Fruit fly (Drosophila melanogaster): Measurements from ENCODE around the gene CG16974.

Gene CG16974

dm6 chr2L:13164994-13165801 is 26.6 kb downstream of the CG16974 start, which contains the start of gene Sirt1 (continued):
- TF ChIP-seq luna (GFP tag; optimal IDR thresholded peaks at IDR 0.05) (no peak), Ravus (GFP tag; IDR thresholded peaks at IDR 0.05) (peak; percentile 43), HLH4C (GFP tag; IDR thresholded peaks at IDR 0.05; ENCODE audit: partially characterized antibody) (no peak), ken (GFP tag; IDR thresholded peaks at IDR 0.05) (peak; percentile 64; the same call in 1 of the 3 replicates), CG6272 (GFP tag; IDR thresholded peaks at IDR 0.05) (peak; percentile 63), Sox100B (GFP tag; optimal IDR thresholded peaks at IDR 0.05) (no peak), sima (GFP tag; optimal IDR thresholded peaks at IDR 0.05) (no peak), CG5245 (GFP tag; optimal IDR thresholded peaks at IDR 0.05) (peak; percentile 38)

dm6 chr2L:13160227-13160626 is 31.6 kb downstream of the CG16974 start, which contains the start of gene kmg:
Gene kmg (plus strand): TSS chr2L:13160527.
- TF ChIP-seq Bdp1 (GFP tag; optimal IDR thresholded peaks at IDR 0.05) = no peak
- TF ChIP-seq CG15514 (GFP tag; optimal IDR thresholded peaks at IDR 0.05) = peak; percentile 46

dm6 chr2L:13158510-13158909 is 33.3 kb downstream of the CG16974 start, which contains the start of gene Pk34A:
Gene Pk34A (plus strand): TSS chr2L:13158810.
- no peak for TF ChIP-seq fd3F (GFP tag; optimal IDR thresholded peaks at IDR 0.05)
- no peak for TF ChIP-seq CG6791 (GFP tag; IDR thresholded peaks at IDR 0.05; ENCODE audit: partially characterized antibody)
- no peak for TF ChIP-seq CG17359 (tag; optimal IDR thresholded peaks at IDR 0.05)
- TF ChIP-seq Ravus (GFP tag; IDR thresholded peaks at IDR 0.05) = no peak
- TF ChIP-seq exex (tag; optimal IDR thresholded peaks at IDR 0.05) = no peak
- TF ChIP-seq psq (GFP tag; optimal IDR thresholded peaks at IDR 0.05) = no peak
- TF ChIP-seq grn (GFP tag; optimal IDR thresholded peaks at IDR 0.05) = no peak
- TF ChIP-seq Nf-YA (GFP tag; IDR thresholded peaks at IDR 0.05) = no peak
- no peak for TF ChIP-seq CG14965 (GFP tag; optimal IDR thresholded peaks at IDR 0.05; ENCODE audit: borderline replicate concordance)
- TF ChIP-seq wor (GFP tag; IDR thresholded peaks at IDR 0.05) = no peak
- no peak for TF ChIP-seq fd96Cb (tag; optimal IDR thresholded peaks at IDR 0.05)
- no peak for TF ChIP-seq row (GFP tag; IDR thresholded peaks at IDR 0.05)
- TF ChIP-seq Atf3 (GFP tag; optimal IDR thresholded peaks at IDR 0.05) = no peak

DNA sequence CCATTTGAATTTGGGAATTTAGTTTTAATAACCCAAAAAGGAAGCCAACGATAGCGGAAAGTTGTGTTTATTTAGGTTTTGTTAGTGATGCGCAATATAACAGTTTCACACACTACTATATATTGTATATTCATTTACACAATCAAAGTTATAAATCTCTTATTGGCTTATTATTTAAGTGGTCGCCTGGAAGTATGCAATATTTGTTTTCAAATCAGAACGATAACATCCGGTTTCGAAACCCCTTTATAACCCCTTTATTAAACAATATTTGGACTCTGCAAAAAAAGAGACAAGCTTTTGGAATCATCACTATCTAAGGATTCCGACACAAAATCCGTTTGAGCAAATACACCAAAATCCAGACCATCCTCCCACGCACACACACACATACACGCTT is 33.9 kb downstream of the CG16974 start:
- TF ChIP-seq run (tag; optimal IDR thresholded peaks at IDR 0.05) (no peak), sc (optimal IDR thresholded peaks at IDR 0.05) (no peak), sc (GFP tag; optimal IDR thresholded peaks at IDR 0.05) (no peak), GATAe (GFP tag; conservative IDR thresholded peaks at IDR 0.05) (no peak), crol (GFP tag; IDR thresholded peaks at IDR 0.05) (no peak), dimm (GFP tag; IDR thresholded peaks at IDR 0.05) (no peak), Hr39 (optimal IDR thresholded peaks at IDR 0.05) (no peak), chif (GFP tag; optimal IDR thresholded peaks at IDR 0.05) (no peak), CG2199 (GFP tag; IDR thresholded peaks at IDR 0.05) (no peak), CG8388 (GFP tag; optimal IDR thresholded peaks at IDR 0.05) (no peak), dan (GFP tag; IDR thresholded peaks at IDR 0.05) (no peak), CG1529 (GFP tag; optimal IDR thresholded peaks at IDR 0.05) (no peak), Ets97D (GFP tag; optimal IDR thresholded peaks at IDR 0.05) (peak; percentile 90), wek (GFP tag; optimal IDR thresholded peaks at IDR 0.05) (no peak), Bgb (GFP tag; IDR thresholded peaks at IDR 0.05; ENCODE audit: partially characterized antibody) (no peak), CG13123 (GFP tag; optimal IDR thresholded peaks at IDR 0.05) (no peak), CoRest (tag; optimal IDR thresholded peaks at IDR 0.05) (no peak), CG8281 (tag; optimal IDR thresholded peaks at IDR 0.05) (no peak), CG14441 (GFP tag; IDR thresholded peaks at IDR 0.05) (no peak), HmgZ (tag; optimal IDR thresholded peaks at IDR 0.05) (no peak), CG4854 (GFP tag; optimal IDR thresholded peaks at IDR 0.05) (no peak), CG1602 (GFP tag; optimal IDR thresholded peaks at IDR 0.05) (no peak), lab (GFP tag; optimal IDR thresholded peaks at IDR 0.05) (peak; percentile 60), CG8765 (GFP tag; IDR thresholded peaks at IDR 0.05) (no peak), CG13287 (GFP tag; IDR thresholded peaks at IDR 0.05; ENCODE audit: partially characterized antibody) (no peak)
